Worm (Caenorhabditis elegans) whole organism, dauer: ENCODE data around the gene srsy-1.

Experiments used
- unc-62 ChIP-seq: sonication (generic microtip); optimal IDR thresholded peaks from 2 replicates; lab custom pipeline; 2017; ENCODE audit warnings: missing biosample characterization, missing genetic modification reagents, missing genetic modification characterization

The srsy-1 gene

ce11 chrII:5115733-5116132 lies at the start of gene srsy-1:
Gene srsy-1 (plus strand): TSS chrII:5116033.
- TF ChIP-seq unc-62, result no peak

- no peak for TF ChIP-seq unc-62
Observed at ce11 chrII:5066967-5067366, 48.9 kb upstream of the srsy-1 start.

- TF ChIP-seq unc-62, result no peak
Observed at ce11 chrII:5067927-5068326, 47.9 kb upstream of the srsy-1 start, which contains the start of gene C27A2.8. Gene C27A2.8 (minus strand): TSS chrII:5068043.

- TF ChIP-seq unc-62, result no peak
Observed at ce11 chrII:5069525-5069924, 46.3 kb upstream of the srsy-1 start, which contains the start of gene idpb-2. Gene idpb-2 (minus strand): TSS chrII:5069625.

ce11 chrII:5071265-5071664 lies 44.6 kb upstream of the srsy-1 start, which contains the start of gene C27A2.7:
Gene C27A2.7 (minus strand): TSS chrII:5071365.
- no peak for TF ChIP-seq unc-62

ce11 chrII:5081124-5081913 lies 34.5 kb upstream of the srsy-1 start, which contains the start of gene dsh-2:
Gene dsh-2 (minus strand): TSS chrII:5081174.
- no peak for TF ChIP-seq unc-62

ce11 chrII:5083341-5083740 lies 32.5 kb upstream of the srsy-1 start, which contains the start of gene C04G6.4:
Gene C04G6.4 (minus strand): TSS chrII:5083441.
- no peak for TF ChIP-seq unc-62

ce11 chrII:5084225-5084624 lies 31.6 kb upstream of the srsy-1 start:
- no peak for TF ChIP-seq unc-62

ce11 chrII:5085450-5085849 lies 30.4 kb upstream of the srsy-1 start, which contains the start of gene txt-9:
Gene txt-9 (plus strand): TSS chrII:5085785.
- TF ChIP-seq unc-62, result no peak

- TF ChIP-seq unc-62, result no peak
Observed at ce11 chrII:5086143-5086542, 29.7 kb upstream of the srsy-1 start.

ce11 chrII:5091640-5092243 lies 24.1 kb upstream of the srsy-1 start, which contains the start of gene pld-1:
Gene pld-1 (minus strand): TSS chrII:5091690.
- TF ChIP-seq unc-62, result no peak

ce11 chrII:5092362-5093281 lies 23.2 kb upstream of the srsy-1 start, which contains the start of gene C04G6.2:
Gene C04G6.2 (plus strand): TSS chrII:5093231.
- no peak for TF ChIP-seq unc-62

- TF ChIP-seq unc-62, result no peak
Observed at ce11 chrII:5093945-5094344, 21.9 kb upstream of the srsy-1 start, which contains the start of gene C04G6.13. Gene C04G6.13 (plus strand): TSS chrII:5094245.

ce11 chrII:5099034-5099433 lies 16.8 kb upstream of the srsy-1 start:
- no peak for TF ChIP-seq unc-62

ce11 chrII:5099649-5100048 lies 16.2 kb upstream of the srsy-1 start, which contains the start of gene C04G6.6:
Gene C04G6.6 (minus strand): TSS chrII:5099749.
- TF ChIP-seq unc-62, result no peak

ce11 chrII:5101701-5102100 lies 14.1 kb upstream of the srsy-1 start, which contains the start of the genes idpb-3 and idpb-1:
Gene idpb-3 (minus strand): TSS chrII:5101801.
Gene idpb-1 (plus strand): TSS chrII:5101984.
- no peak for TF ChIP-seq unc-62
